Worm (Caenorhabditis elegans) whole organism, late embryonic: ENCODE measurements around the gene srh-20.

Experiments
- K09A11.1 ChIP-seq: sonication (generic microtip); optimal IDR thresholded peaks from 2 replicates; lab custom pipeline; 2017; ENCODE audit warnings: antibody characterized with exemption, mild to moderate bottlenecking, missing genetic modification characterization, missing compliant biosample characterization; ENCODE audit not compliant: insufficient read depth
- Y22D7AL.16 ChIP-seq: sonication (generic microtip); optimal IDR thresholded peaks from 2 replicates; lab custom pipeline; 2016; ENCODE audit warnings: missing genetic modification characterization, missing compliant biosample characterization
- ama-1 ChIP-seq: fragments of 150-350 bp; optimal IDR thresholded peaks from 2 replicates; lab custom pipeline; 2014
- ceh-18 ChIP-seq: sonication (generic microtip); optimal IDR thresholded peaks from 2 replicates; lab custom pipeline; 2016; ENCODE audit warnings: missing genetic modification characterization, missing compliant biosample characterization
- ceh-2 ChIP-seq: sonication (generic microtip); optimal IDR thresholded peaks from 2 replicates; lab custom pipeline; 2016; ENCODE audit warnings: missing genotype, missing genetic modification characterization, missing compliant biosample characterization
- ceh-30 ChIP-seq: fragments of 150-350 bp; optimal IDR thresholded peaks from 2 replicates; lab custom pipeline; 2014; ENCODE audit warnings: missing biosample characterization, missing genetic modification characterization
- ceh-31 ChIP-seq: sonication (generic microtip); optimal IDR thresholded peaks from 2 replicates; lab custom pipeline; 2016; ENCODE audit warnings: missing genetic modification characterization, missing compliant biosample characterization
- ceh-48 ChIP-seq: sonication (generic microtip); optimal IDR thresholded peaks from 2 replicates; lab custom pipeline; 2016; ENCODE audit warnings: missing genetic modification characterization, inconsistent platforms, missing compliant biosample characterization
- ceh-6 ChIP-seq: fragments of 200-800 bp; sonication (Bioruptor generic); optimal IDR thresholded peaks from 2 replicates; lab custom pipeline; 2018; ENCODE audit warnings: mild to moderate bottlenecking, missing genetic modification characterization, missing compliant biosample characterization
- ceh-9 ChIP-seq: sonication (generic microtip); optimal IDR thresholded peaks from 2 replicates; lab custom pipeline; 2016; ENCODE audit warnings: mild to moderate bottlenecking, missing genetic modification characterization, inconsistent platforms, missing compliant biosample characterization
- dve-1 ChIP-seq: sonication (generic microtip); optimal IDR thresholded peaks from 2 replicates; lab custom pipeline; 2017; ENCODE audit warnings: antibody characterized with exemption, mild to moderate bottlenecking, missing genetic modification characterization, missing compliant biosample characterization
- fkh-10 ChIP-seq: fragments of 150-350 bp; optimal IDR thresholded peaks from 2 replicates; lab custom pipeline; 2014; ENCODE audit warnings: missing biosample characterization, missing genetic modification reagents, missing genetic modification characterization
- hlh-6 ChIP-seq: sonication (generic microtip); optimal IDR thresholded peaks from 2 replicates; lab custom pipeline; 2016; ENCODE audit warnings: missing genotype, missing genetic modification characterization, missing compliant biosample characterization
- lim-6 ChIP-seq: sonication (generic microtip); optimal IDR thresholded peaks from 2 replicates; lab custom pipeline; 2016; ENCODE audit warnings: missing genetic modification characterization, missing compliant biosample characterization
- madf-2 ChIP-seq: sonication (generic microtip); optimal IDR thresholded peaks from 2 replicates; lab custom pipeline; 2017; ENCODE audit warnings: missing genetic modification characterization, missing compliant biosample characterization
- mec-3 ChIP-seq: sonication (generic microtip); optimal IDR thresholded peaks from 2 replicates; lab custom pipeline; 2016; ENCODE audit warnings: borderline replicate concordance, missing genetic modification characterization, missing compliant biosample characterization
- nfya-1 ChIP-seq: sonication (generic microtip); optimal IDR thresholded peaks from 2 replicates; lab custom pipeline; 2017; ENCODE audit warnings: missing genetic modification characterization, mild to moderate bottlenecking, missing compliant biosample characterization, antibody characterized with exemption, moderate library complexity
- nhr-11 ChIP-seq: fragments of 150-350 bp; optimal IDR thresholded peaks from 2 replicates; lab custom pipeline; 2014; ENCODE audit warnings: missing biosample characterization, missing genetic modification characterization
- npax-4 ChIP-seq: sonication (generic microtip); optimal IDR thresholded peaks from 2 replicates; lab custom pipeline; 2016; ENCODE audit warnings: missing genetic modification characterization, missing compliant biosample characterization
- odd-2 ChIP-seq: sonication (generic microtip); optimal IDR thresholded peaks from 2 replicates; lab custom pipeline; 2017; ENCODE audit warnings: antibody characterized with exemption, mild to moderate bottlenecking, missing genetic modification characterization, missing compliant biosample characterization
- pax-1 ChIP-seq: fragments of 150-350 bp; optimal IDR thresholded peaks from 2 replicates; lab custom pipeline; 2014; ENCODE audit warnings: missing biosample characterization, missing genetic modification characterization
- pha-4 ChIP-seq: fragments of 150-350 bp; optimal IDR thresholded peaks from 2 replicates; lab custom pipeline; 2018; ENCODE audit warnings: missing biosample characterization, missing genetic modification reagents, missing genetic modification characterization
- pqm-1 ChIP-seq: sonication (generic microtip); optimal IDR thresholded peaks from 2 replicates; lab custom pipeline; 2016; ENCODE audit warnings: missing genetic modification characterization, missing compliant biosample characterization
- pros-1 ChIP-seq: fragments of 150-350 bp; optimal IDR thresholded peaks from 2 replicates; lab custom pipeline; 2014; ENCODE audit warnings: missing biosample characterization, missing genetic modification reagents, missing genetic modification characterization
- ref-2 ChIP-seq: sonication (generic microtip); optimal IDR thresholded peaks from 2 replicates; lab custom pipeline; 2016; ENCODE audit warnings: missing genetic modification characterization, missing compliant biosample characterization
- sdc-2 ChIP-seq: sonication (generic microtip); optimal IDR thresholded peaks from 2 replicates; lab custom pipeline; 2016; ENCODE audit warnings: missing genotype, missing genetic modification characterization, missing compliant biosample characterization
- sox-2 ChIP-seq: fragments of 200-800 bp; sonication (Bioruptor generic); IDR thresholded peaks from 2 replicates; pipeline ENCODE4 v1.3.6; 2022; ENCODE audit warnings: missing genetic modification reagents, missing genetic modification characterization, missing compliant biosample characterization
- sox-4 ChIP-seq: sonication (generic microtip); optimal IDR thresholded peaks from 2 replicates; lab custom pipeline; 2017; ENCODE audit warnings: mild to moderate bottlenecking, missing genetic modification characterization, inconsistent platforms, missing compliant biosample characterization
- syd-9 ChIP-seq: sonication (generic microtip); optimal IDR thresholded peaks from 2 replicates; lab custom pipeline; 2016; ENCODE audit warnings: mild to moderate bottlenecking, missing genetic modification characterization, moderate library complexity, missing compliant biosample characterization
- tbx-2 ChIP-seq: sonication (generic microtip); optimal IDR thresholded peaks from 2 replicates; lab custom pipeline; 2016; ENCODE audit warnings: missing genetic modification characterization, missing compliant biosample characterization
- unc-3 ChIP-seq, 2 experiments: fragments of 200-800 bp in 1 of 2; sonication (Bioruptor generic) in 1 of 2; sonication (generic microtip) in 1 of 2; conservative IDR thresholded peaks in 1 of 2; optimal IDR thresholded peaks in 1 of 2; 2 replicates each; pipeline versions ENCODE4 v1.3.6 to Lab custom; 2016 to 2022; ENCODE audit warnings: missing compliant biosample characterization in 2 of 2, missing genetic modification characterization in 2 of 2, missing genetic modification reagents in 1 of 2
- unc-42 ChIP-seq: sonication (generic microtip); optimal IDR thresholded peaks from 2 replicates; lab custom pipeline; 2016; ENCODE audit warnings: missing genotype, missing genetic modification characterization, missing compliant biosample characterization
- unc-55 ChIP-seq: sonication (generic microtip); optimal IDR thresholded peaks from 2 replicates; lab custom pipeline; 2017; ENCODE audit warnings: missing biosample characterization, missing genetic modification reagents, missing genetic modification characterization
- unc-86 ChIP-seq: sonication (generic microtip); optimal IDR thresholded peaks from 2 replicates; lab custom pipeline; 2016; ENCODE audit warnings: missing genetic modification characterization, missing compliant biosample characterization
- zip-5 ChIP-seq: sonication (generic microtip); optimal IDR thresholded peaks from 2 replicates; lab custom pipeline; 2016; ENCODE audit warnings: missing genetic modification characterization, missing compliant biosample characterization
- ztf-16 ChIP-seq: sonication (generic microtip); optimal IDR thresholded peaks from 2 replicates; lab custom pipeline; 2017; ENCODE audit warnings: missing genetic modification characterization, missing compliant biosample characterization

Gene srh-20

DNA sequence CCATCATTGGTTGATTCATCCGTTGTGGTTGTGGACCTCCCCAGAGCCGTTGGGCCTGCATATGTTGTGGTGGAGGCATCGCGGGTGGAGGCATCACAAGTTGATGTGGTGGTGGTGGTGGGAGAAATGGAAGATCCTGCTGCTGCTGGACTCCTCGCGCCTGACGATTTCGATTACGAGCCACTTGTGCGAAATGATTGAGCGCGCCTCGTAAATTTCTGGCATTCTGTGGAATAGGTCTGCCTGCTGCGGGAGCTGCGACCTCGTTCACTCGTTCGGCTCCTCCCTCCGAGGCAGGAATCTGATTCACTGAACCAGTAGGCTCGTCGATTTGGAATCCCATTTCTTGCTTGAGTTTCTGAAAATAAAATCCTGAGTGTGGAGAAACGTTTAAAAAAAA lies 36.0 kb downstream of the srh-20 start:
- TF ChIP-seq dve-1 (tag; lab: Kevin White, UChicago): no peak
- no peak for TF ChIP-seq pha-4 (tag; lab: Kevin White, UChicago)
- TF ChIP-seq ceh-2 (tag; lab: Kevin White, UChicago): no peak
- no peak for TF ChIP-seq unc-86 (tag; lab: Kevin White, UChicago)
- TF ChIP-seq nfya-1 (tag; lab: Kevin White, UChicago): no peak
- TF ChIP-seq unc-55 (GFP tag; lab: Kevin White, UChicago): no peak
- no peak for TF ChIP-seq ztf-16 (tag; lab: Kevin White, UChicago)
- no peak for TF ChIP-seq sdc-2 (tag; lab: Kevin White, UChicago)
- no peak for TF ChIP-seq ref-2
- TF ChIP-seq zip-5: no peak
- TF ChIP-seq unc-3 (GFP tag; conservative IDR thresholded peaks at IDR 0.05; lab: Robert Waterston, UW): no peak
- no peak for TF ChIP-seq unc-3 (tag; optimal IDR thresholded peaks at IDR 0.05; lab: Kevin White, UChicago)
- no peak for TF ChIP-seq ceh-18 (tag; lab: Kevin White, UChicago)
- no peak for TF ChIP-seq pax-1 (tag; lab: Kevin White, UChicago)
- TF ChIP-seq ceh-30 (tag; lab: Kevin White, UChicago): no peak
- no peak for TF ChIP-seq ceh-48
- no peak for TF ChIP-seq pqm-1 (tag; lab: Kevin White, UChicago)
- TF ChIP-seq hlh-6 (tag; lab: Kevin White, UChicago): no peak
- no peak for TF ChIP-seq ama-1 (lab: Kevin White, UChicago)

DNA sequence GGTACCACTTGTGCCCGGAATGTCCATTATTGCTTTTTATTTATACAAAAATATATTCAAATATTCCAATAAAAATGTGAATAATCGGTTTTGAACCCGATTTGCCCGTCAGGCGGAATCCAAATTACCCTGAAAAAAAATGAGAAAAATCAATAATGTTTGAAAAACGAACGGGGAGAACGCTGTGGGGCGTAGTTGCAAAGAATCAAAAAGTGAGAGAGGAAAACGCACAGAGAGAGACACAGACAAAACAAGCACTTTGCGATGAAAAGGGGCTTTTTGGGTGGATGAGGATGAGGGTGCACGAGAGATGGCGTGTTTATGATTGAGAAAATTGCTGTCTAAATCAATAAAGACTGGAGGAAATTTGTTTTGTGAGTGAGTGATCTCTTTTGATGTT lies 38.2 kb downstream of the srh-20 start, which contains the start of gene tam-1:
TSS of gene tam-1 (minus strand) at position 135 of the 400 bp plus-strand sequence.
- no peak for TF ChIP-seq pha-4 (tag; lab: Kevin White, UChicago)
- no peak for TF ChIP-seq fkh-10 (GFP tag; lab: Kevin White, UChicago)
- no peak for TF ChIP-seq tbx-2 (tag; lab: Kevin White, UChicago)
- TF ChIP-seq Y22D7AL.16 (tag; lab: Kevin White, UChicago): no peak
- TF ChIP-seq unc-55 (GFP tag; lab: Kevin White, UChicago): peak; percentile 13
- peak; percentile 33 for TF ChIP-seq unc-42 (tag; lab: Kevin White, UChicago)
- TF ChIP-seq mec-3 (tag; lab: Kevin White, UChicago): no peak
- TF ChIP-seq npax-4 (tag; lab: Kevin White, UChicago): no peak
- peak; percentile 27 for TF ChIP-seq ceh-48
- peak; percentile 14 for TF ChIP-seq nfya-1 (tag; lab: Kevin White, UChicago)
- TF ChIP-seq sdc-2 (tag; lab: Kevin White, UChicago): no peak
- no peak for TF ChIP-seq sox-4 (tag; lab: Kevin White, UChicago)
- TF ChIP-seq pros-1 (tag; lab: Kevin White, UChicago): no peak
- no peak for TF ChIP-seq syd-9 (tag; lab: Kevin White, UChicago)
- TF ChIP-seq madf-2: no peak

DNA sequence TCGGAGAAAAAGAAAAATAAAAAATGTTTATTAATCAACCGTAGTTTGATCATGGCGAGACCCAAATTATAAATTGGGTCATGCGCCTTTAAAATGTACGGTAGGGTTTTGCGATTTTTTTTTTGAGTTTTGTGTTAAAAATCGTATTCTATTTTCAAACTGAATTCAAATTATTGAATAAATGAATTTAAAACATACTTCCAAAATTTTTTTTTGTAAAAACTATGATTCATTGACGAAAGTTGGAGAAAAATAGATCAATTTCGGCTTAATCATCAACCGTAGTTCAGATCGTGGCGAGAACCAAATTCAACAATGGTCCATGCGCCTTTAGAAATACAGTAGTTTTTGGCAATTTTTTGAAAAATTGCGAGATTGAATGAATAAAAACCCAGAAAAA lies 38.9 kb downstream of the srh-20 start:
- TF ChIP-seq unc-86 (tag; lab: Kevin White, UChicago) (no peak), sox-2 (GFP tag; lab: Robert Waterston, UW) (no peak), pros-1 (tag; lab: Kevin White, UChicago) (no peak), pqm-1 (tag; lab: Kevin White, UChicago) (no peak), ceh-31 (tag; lab: Kevin White, UChicago) (no peak), ref-2 (no peak), hlh-6 (tag; lab: Kevin White, UChicago) (no peak), lim-6 (tag; lab: Kevin White, UChicago) (no peak), sdc-2 (tag; lab: Kevin White, UChicago) (no peak), nhr-11 (tag; lab: Kevin White, UChicago) (no peak), ceh-9 (tag; lab: Kevin White, UChicago) (no peak), K09A11.1 (tag; lab: Kevin White, UChicago) (no peak), odd-2 (tag; lab: Kevin White, UChicago) (no peak), ceh-6 (GFP tag; lab: Kevin White, UChicago) (no peak)
